Worm (Caenorhabditis elegans): ENCODE data around the gene clec-32.

- TF ChIP-seq madf-2 (tag; optimal IDR thresholded peaks at IDR 0.05): no peak
- no peak for TF ChIP-seq ceh-34 (tag; optimal IDR thresholded peaks at IDR 0.05)
- no peak for TF ChIP-seq fax-1 (tag; optimal IDR thresholded peaks at IDR 0.05)
- TF ChIP-seq K02D7.2 (tag; optimal IDR thresholded peaks at IDR 0.05): no peak
Observed at ce11 chrV:16853956-16854683, 7.5 kb downstream of the clec-32 start, which contains the start of the genes clec-35 and clec-27.

Data from whole organism, late embryonic.